Fruit fly (Drosophila melanogaster) whole organism, wandering third instar larva: Measurements from ENCODE around the gene rost.

Experiments
- Dfd ChIP-seq: fragments of >200 bp; optimal IDR thresholded peaks from 2 replicates; lab custom pipeline; 2017; ENCODE audit warnings: missing biosample characterization, missing genetic modification characterization
- Hr83 ChIP-seq: fragments of 200-300 bp; sonication (Bioruptor generic); optimal IDR thresholded peaks from 2 replicates; lab custom pipeline; 2016; ENCODE audit warnings: missing biosample characterization, mild to moderate bottlenecking, missing genetic modification characterization, moderate library complexity; ENCODE audit not compliant: poor library complexity, severe bottlenecking
- OdsH ChIP-seq: fragments of 200-800 bp; sonication (Bioruptor generic); optimal IDR thresholded peaks from 2 replicates; lab custom pipeline; 2016; ENCODE audit warnings: missing biosample characterization, mild to moderate bottlenecking, missing genetic modification characterization
- Rel ChIP-seq, 2 experiments: fragments of 200-800 bp; sonication (Bioruptor generic) in 1 of 2; optimal IDR thresholded peaks; 2 replicates in 1 of 2; 3 replicates in 1 of 2; lab custom pipeline; 2016 to 2019; ENCODE audit warnings: mild to moderate bottlenecking in 2 of 2, missing biosample characterization in 2 of 2, missing genetic modification characterization in 2 of 2, moderate library complexity in 1 of 2
- h ChIP-seq: fragments of 200-800 bp; sonication (Bioruptor generic); optimal IDR thresholded peaks from 3 replicates; lab custom pipeline; 2016; ENCODE audit warnings: missing biosample characterization, mild to moderate bottlenecking, missing genetic modification characterization
- pan ChIP-seq: fragments of >200 bp; optimal IDR thresholded peaks from 2 replicates; lab custom pipeline; 2017
- sv ChIP-seq: fragments of 200-800 bp; sonication (Bioruptor generic); optimal IDR thresholded peaks from 3 replicates; lab custom pipeline; 2016; ENCODE audit warnings: missing biosample characterization, missing genetic modification characterization
- usp ChIP-seq: fragments of >200 bp; optimal IDR thresholded peaks from 2 replicates; lab custom pipeline; 2017; ENCODE audit warnings: missing biosample characterization, missing genetic modification characterization

DNA sequence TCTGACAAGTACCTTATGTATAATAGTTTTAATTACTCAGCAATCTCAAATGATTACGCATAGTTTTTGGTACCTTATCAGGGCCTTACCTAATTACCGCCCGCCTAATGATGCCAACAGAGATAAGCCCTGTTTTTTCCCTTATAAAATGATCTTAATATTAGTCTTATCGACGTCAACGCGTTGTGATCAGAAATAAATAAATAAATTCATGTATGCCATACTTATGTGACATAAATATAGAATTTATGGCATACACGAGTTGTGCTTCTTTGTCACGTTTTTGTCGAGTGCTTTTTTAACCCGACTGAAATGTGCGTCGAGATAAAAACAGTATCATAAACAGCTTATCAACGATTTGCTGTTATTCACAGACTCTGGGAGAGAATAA is 33.0 kb downstream of the rost start:
- TF ChIP-seq sv (GFP tag; lab: Kevin White, UChicago), result no peak
- no peak for TF ChIP-seq OdsH (GFP tag; lab: Kevin White, UChicago)
- no peak for TF ChIP-seq pan (lab: Kevin White, UChicago)
- TF ChIP-seq usp (GFP tag; lab: Kevin White, UChicago), result no peak
- no peak for TF ChIP-seq Rel (GFP tag; optimal IDR thresholded peaks at IDR 0.05; lab: Kevin White, UChicago)
- peak; percentile 16 for TF ChIP-seq Rel (tag; optimal IDR thresholded peaks at IDR 0.05; lab: Kevin White, UChicago)
- TF ChIP-seq Dfd (GFP tag; lab: Kevin White, UChicago), result no peak
- no peak for TF ChIP-seq Hr83 (GFP tag; lab: Kevin White, UChicago)
- TF ChIP-seq h (GFP tag; lab: Kevin White, UChicago), result no peak
